Worm (Caenorhabditis elegans): ENCODE data around the gene M03E7.2.

M03E7.2 gene

DNA sequence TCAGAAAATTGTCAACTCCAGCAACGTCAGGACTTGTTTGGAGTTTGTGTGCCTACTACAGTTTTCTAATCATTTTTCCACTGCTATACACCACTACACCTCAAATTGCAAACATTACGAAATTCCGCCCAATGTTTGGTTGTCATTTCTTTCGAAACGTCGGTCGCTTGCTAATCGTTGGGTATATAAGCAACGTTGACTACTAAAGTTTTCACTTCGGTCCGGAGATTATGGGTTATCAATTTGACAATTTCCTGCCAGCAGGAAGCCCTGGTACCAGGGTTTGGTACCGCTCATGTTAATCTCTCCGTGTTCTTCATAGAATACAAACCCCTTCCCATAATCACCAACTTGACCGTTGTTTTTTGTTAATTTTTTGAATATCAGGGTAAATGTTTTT lies 41.4 kb upstream of the M03E7.2 start (continued):
- TF ChIP-seq efl-1 (optimal IDR thresholded peaks at IDR 0.05) (peak; percentile 20 to 26), efl-1 (GFP tag; optimal IDR thresholded peaks at IDR 0.05 in 1 of 2) (peak in 1 of 2 experiments; percentile 50), hpl-2 (GFP tag; optimal IDR thresholded peaks at IDR 0.05) (peak; percentile 54), fkh-10 (GFP tag; optimal IDR thresholded peaks at IDR 0.05) (no peak), lin-35 (GFP tag; optimal IDR thresholded peaks at IDR 0.05) (peak in 1 of 2 experiments; percentile 67), elt-2 (tag; optimal IDR thresholded peaks at IDR 0.05) (peak; percentile 87), egl-27 (tag; optimal IDR thresholded peaks at IDR 0.05) (no peak)

DNA sequence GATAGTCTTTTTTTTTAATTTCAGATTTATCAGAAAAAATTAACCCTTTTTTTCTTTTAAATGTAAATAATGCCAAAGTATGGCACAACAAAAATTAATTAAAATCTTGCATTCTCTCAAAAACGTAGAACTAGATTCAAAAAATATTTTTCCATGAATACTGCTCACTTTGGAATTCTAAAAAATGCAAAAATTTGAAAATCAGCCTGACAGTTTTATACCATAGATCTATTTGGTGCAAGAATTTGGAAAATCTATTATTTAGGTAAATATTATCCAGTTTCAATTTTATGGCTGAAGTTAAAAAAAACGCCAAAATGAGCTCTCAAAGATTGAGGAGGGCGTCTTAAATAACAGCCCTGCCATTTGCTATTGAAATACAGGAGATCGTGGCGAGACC lies 37.7 kb upstream of the M03E7.2 start:
- TF ChIP-seq hlh-4 (tag; optimal IDR thresholded peaks at IDR 0.05) (no peak), C16A3.4 (tag; optimal IDR thresholded peaks at IDR 0.05) (no peak), efl-1 (optimal IDR thresholded peaks at IDR 0.05) (no peak), efl-1 (GFP tag; optimal IDR thresholded peaks at IDR 0.05 in 1 of 2) (peak in 1 of 2 experiments; percentile 32)

DNA sequence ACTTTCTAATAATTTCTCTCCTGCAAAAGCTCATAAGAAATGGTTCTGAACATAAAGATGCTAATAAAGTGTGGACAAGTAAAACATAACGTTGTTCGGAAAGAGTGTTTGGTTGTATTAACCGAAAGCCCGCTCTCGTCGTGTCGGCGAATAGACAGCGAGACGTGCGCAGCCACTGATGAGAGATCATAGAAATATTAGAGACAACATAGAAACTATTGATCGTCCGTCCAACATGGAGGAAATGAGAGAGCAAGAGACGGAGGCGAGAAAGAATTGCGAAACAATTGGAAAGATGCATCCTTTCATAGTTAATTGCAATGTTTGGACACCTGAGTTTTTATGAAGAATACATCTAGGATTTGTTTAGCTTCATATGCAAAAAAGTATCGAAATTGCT lies 36.9 kb upstream of the M03E7.2 start:
- no peak for TF ChIP-seq nhr-11 (tag; optimal IDR thresholded peaks at IDR 0.05)
- peak; percentile 15 for TF ChIP-seq zip-4 (GFP tag; optimal IDR thresholded peaks at IDR 0.05)
- no peak for TF ChIP-seq unc-98 (GFP tag; IDR thresholded peaks at IDR 0.05)
- peak; percentile 52 for TF ChIP-seq tbx-2 (tag; optimal IDR thresholded peaks at IDR 0.05)
- TF ChIP-seq tlp-1 (tag; optimal IDR thresholded peaks at IDR 0.05): no peak
- TF ChIP-seq dsc-1 (tag; optimal IDR thresholded peaks at IDR 0.05): no peak
- TF ChIP-seq zag-1 (tag; optimal IDR thresholded peaks at IDR 0.05): no peak
- peak; percentile 32 for TF ChIP-seq nhr-20 (tag; optimal IDR thresholded peaks at IDR 0.05)
- TF ChIP-seq nhr-19 (GFP tag; conservative IDR thresholded peaks at IDR 0.05): no peak
- TF ChIP-seq ets-5 (GFP tag; IDR thresholded peaks at IDR 0.05): no peak
- no peak for TF ChIP-seq lir-3 (tag; optimal IDR thresholded peaks at IDR 0.05; ENCODE audit: poor library complexity)
- TF ChIP-seq ceh-88 (GFP tag; IDR thresholded peaks at IDR 0.05): no peak
- TF ChIP-seq elt-2 (tag; optimal IDR thresholded peaks at IDR 0.05): no peak
- no peak for TF ChIP-seq fkh-4 (tag; optimal IDR thresholded peaks at IDR 0.05; ENCODE audit: borderline replicate concordance)
- no peak for TF ChIP-seq nhr-76 (tag; optimal IDR thresholded peaks at IDR 0.05)
- TF ChIP-seq egl-13 (tag; optimal IDR thresholded peaks at IDR 0.05): no peak
- TF ChIP-seq xbp-1 (tag; optimal IDR thresholded peaks at IDR 0.05): peak; percentile 34
- no peak for TF ChIP-seq nhr-85 (tag)
- peak; percentile 29 for TF ChIP-seq nhr-77 (tag; optimal IDR thresholded peaks at IDR 0.05)
- no peak for TF ChIP-seq egl-27 (tag; optimal IDR thresholded peaks at IDR 0.05)
- TF ChIP-seq pqm-1 (tag; optimal IDR thresholded peaks at IDR 0.05): no peak
- no peak for TF ChIP-seq hlh-17 (GFP tag; optimal IDR thresholded peaks at IDR 0.05; ENCODE audit: borderline replicate concordance)
- no peak for TF ChIP-seq lin-39 (tag; optimal IDR thresholded peaks at IDR 0.05)
- peak; percentile 90 for TF ChIP-seq lin-14 (GFP tag; optimal IDR thresholded peaks at IDR 0.05)
- peak; percentile 67 to 90 for TF ChIP-seq lsy-2 (tag; optimal IDR thresholded peaks at IDR 0.05)
- TF ChIP-seq jun-1 (tag; optimal IDR thresholded peaks at IDR 0.05): peak; percentile 17
- TF ChIP-seq mab-9 (GFP tag; IDR thresholded peaks at IDR 0.05): no peak
- no peak for TF ChIP-seq hlh-4 (tag; optimal IDR thresholded peaks at IDR 0.05)
- TF ChIP-seq alr-1 (tag; optimal IDR thresholded peaks at IDR 0.05; ENCODE audit: borderline replicate concordance): no peak
- TF ChIP-seq ceh-63 (GFP tag; optimal IDR thresholded peaks at IDR 0.05): no peak
- TF ChIP-seq mep-1 (tag; optimal IDR thresholded peaks at IDR 0.05): peak; percentile 58
- peak; percentile 59 for TF ChIP-seq F16B12.6 (tag; optimal IDR thresholded peaks at IDR 0.05)
- TF ChIP-seq efl-1 (optimal IDR thresholded peaks at IDR 0.05): peak; percentile 60 to 74
- TF ChIP-seq efl-1 (GFP tag; optimal IDR thresholded peaks at IDR 0.05 in 1 of 2): peak; percentile 48 to 92
- TF ChIP-seq lin-13 (GFP tag; optimal IDR thresholded peaks at IDR 0.05): peak; percentile 40
- TF ChIP-seq ztf-4 (tag; optimal IDR thresholded peaks at IDR 0.05): peak; percentile 45
- TF ChIP-seq nhr-28 (tag; optimal IDR thresholded peaks at IDR 0.05): no peak
- no peak for TF ChIP-seq aha-1 (tag; optimal IDR thresholded peaks at IDR 0.05)
- peak; percentile 59 for TF ChIP-seq swsn-7 (tag; optimal IDR thresholded peaks at IDR 0.05)
- TF ChIP-seq ztf-11 (tag; optimal IDR thresholded peaks at IDR 0.05): no peak
- TF ChIP-seq lin-35 (GFP tag; optimal IDR thresholded peaks at IDR 0.05): peak; percentile 56 to 62
- no peak for TF ChIP-seq ceh-8 (GFP tag; optimal IDR thresholded peaks at IDR 0.05)
- TF ChIP-seq fkh-10 (GFP tag; optimal IDR thresholded peaks at IDR 0.05): no peak
- peak in 2 of 3 experiments; percentile 14 to 54 for TF ChIP-seq dpl-1 (GFP tag; optimal IDR thresholded peaks at IDR 0.05)
- TF ChIP-seq irx-1 (tag; optimal IDR thresholded peaks at IDR 0.05): no peak
- TF ChIP-seq C16A3.4 (tag; optimal IDR thresholded peaks at IDR 0.05): no peak
- peak; percentile 50 for TF ChIP-seq skn-1 (tag; optimal IDR thresholded peaks at IDR 0.05)
